Fruit fly (Drosophila melanogaster) whole organism, embryonic: ENCODE data around the gene CG42272.

Experiments used
- Adf1 ChIP-seq: fragments of 200-800 bp; sonication (Bioruptor generic); IDR thresholded peaks from 2 replicates; pipeline ENCODE4 v1.3.6; 2022; ENCODE audit warnings: missing biosample characterization, missing genetic modification characterization
- Atf3 ChIP-seq: fragments of 200-800 bp; sonication (Bioruptor generic); optimal IDR thresholded peaks from 3 replicates; lab custom pipeline; 2016; ENCODE audit warnings: missing biosample characterization, missing genetic modification characterization
- CG10267 ChIP-seq: fragments of 200-800 bp; sonication (Bioruptor generic); optimal IDR thresholded peaks from 2 replicates; lab custom pipeline; 2018; ENCODE audit warnings: missing biosample characterization, mild to moderate bottlenecking, missing genetic modification characterization, moderate library complexity
- CG10274 ChIP-seq: fragments of 200-800 bp; sonication (Bioruptor generic); optimal IDR thresholded peaks from 3 replicates; lab custom pipeline; 2017; ENCODE audit warnings: missing biosample characterization, mild to moderate bottlenecking, missing genetic modification characterization
- CG10543 ChIP-seq: fragments of 200-800 bp; sonication (Bioruptor generic); optimal IDR thresholded peaks from 3 replicates; lab custom pipeline; 2017; ENCODE audit warnings: missing biosample characterization, mild to moderate bottlenecking, missing genetic modification characterization, moderate library complexity
- CG11456 ChIP-seq: fragments of 200-800 bp; sonication (Bioruptor generic); IDR thresholded peaks from 3 replicates; pipeline ENCODE4 v1.3.6; 2022; ENCODE audit warnings: missing biosample characterization, missing genetic modification characterization
- CG12942 ChIP-seq: fragments of 200-800 bp; sonication (Bioruptor generic); optimal IDR thresholded peaks from 3 replicates; lab custom pipeline; 2016; ENCODE audit warnings: missing biosample characterization, missing genetic modification characterization
- CG15269 ChIP-seq: fragments of 200-800 bp; sonication (Bioruptor generic); optimal IDR thresholded peaks from 2 replicates; lab custom pipeline; 2018; ENCODE audit warnings: missing biosample characterization, mild to moderate bottlenecking, missing genetic modification characterization, moderate library complexity
- CG1603 ChIP-seq: fragments of 200-800 bp; sonication (Bioruptor generic); optimal IDR thresholded peaks from 2 replicates; lab custom pipeline; 2019; ENCODE audit warnings: missing biosample characterization, mild to moderate bottlenecking, missing genetic modification characterization, moderate library complexity
- CG17912 ChIP-seq: fragments of 200-800 bp; sonication (Bioruptor generic); optimal IDR thresholded peaks from 2 replicates; lab custom pipeline; 2018; ENCODE audit warnings: missing biosample characterization, mild to moderate bottlenecking, missing genetic modification characterization
- CG2199 ChIP-seq: fragments of 200-800 bp; sonication (Bioruptor generic); IDR thresholded peaks from 3 replicates; pipeline ENCODE4 v1.3.6; 2022; ENCODE audit warnings: missing biosample characterization, missing genetic modification characterization
- CG2202 ChIP-seq: fragments of 200-800 bp; sonication (Bioruptor generic); optimal IDR thresholded peaks from 2 replicates; lab custom pipeline; 2018; ENCODE audit warnings: missing biosample characterization, mild to moderate bottlenecking, missing genetic modification characterization
- CG33213 ChIP-seq: fragments of 200-800 bp; sonication (Bioruptor generic); optimal IDR thresholded peaks from 3 replicates; lab custom pipeline; 2016; ENCODE audit warnings: missing biosample characterization, missing genetic modification characterization
- CG33557 ChIP-seq: fragments of 200-800 bp; sonication (Bioruptor generic); optimal IDR thresholded peaks from 2 replicates; lab custom pipeline; 2019; ENCODE audit warnings: missing biosample characterization, mild to moderate bottlenecking, missing genetic modification characterization, moderate library complexity
- CG3838 ChIP-seq: fragments of 200-800 bp; sonication (Bioruptor generic); optimal IDR thresholded peaks from 3 replicates; lab custom pipeline; 2016; ENCODE audit warnings: missing biosample characterization, missing genetic modification characterization
- CG4360 ChIP-seq: fragments of 200-800 bp; sonication (Bioruptor generic); IDR thresholded peaks from 2 replicates; pipeline ENCODE4 v1.3.6; 2022; ENCODE audit warnings: missing biosample characterization, missing genetic modification characterization
- CG6175 ChIP-seq: fragments of 200-800 bp; sonication (Bioruptor generic); IDR thresholded peaks from 3 replicates; pipeline ENCODE4 v1.3.6; 2022; ENCODE audit warnings: missing biosample characterization, missing genetic modification characterization
- CG8478 ChIP-seq: fragments of >200 bp; optimal IDR thresholded peaks from 2 replicates; lab custom pipeline; 2018
- CG8924 ChIP-seq: fragments of 200-800 bp; optimal IDR thresholded peaks from 3 replicates; lab custom pipeline; 2019; ENCODE audit warnings: missing biosample characterization, mild to moderate bottlenecking, missing genetic modification characterization, moderate library complexity
- Doc2 ChIP-seq: fragments of 200-800 bp; sonication (Bioruptor generic); IDR thresholded peaks from 2 replicates; pipeline ENCODE4 v1.3.6; 2022; ENCODE audit warnings: missing biosample characterization, missing genetic modification characterization
- Ets65A ChIP-seq: fragments of 200-800 bp; sonication (Bioruptor generic); peaks from one replicate; lab custom pipeline; 2016; ENCODE audit warnings: missing biosample characterization, missing genetic modification characterization
- Hr51 ChIP-seq, 2 experiments: fragments of 200-800 bp; sonication (Bioruptor generic); optimal IDR thresholded peaks; 2 replicates in 1 of 2; 3 replicates in 1 of 2; lab custom pipeline; 2016 to 2018; ENCODE audit warnings: missing biosample characterization in 2 of 2, missing genetic modification characterization in 2 of 2, mild to moderate bottlenecking in 1 of 2, moderate library complexity in 1 of 2
- Nf-YB ChIP-seq: fragments of 200-800 bp; sonication (Bioruptor generic); optimal IDR thresholded peaks from 3 replicates; lab custom pipeline; 2019; ENCODE audit warnings: missing biosample characterization, mild to moderate bottlenecking, missing genetic modification characterization, moderate library complexity
- NfI ChIP-seq: fragments of 200-800 bp; sonication (Bioruptor generic); optimal IDR thresholded peaks from 3 replicates; lab custom pipeline; 2018; ENCODE audit warnings: missing biosample characterization, mild to moderate bottlenecking, missing genetic modification characterization, moderate library complexity
- Oaz ChIP-seq: fragments of 200-800 bp; sonication (Bioruptor generic); IDR thresholded peaks from 2 replicates; pipeline ENCODE4 v1.3.6; 2022; ENCODE audit warnings: missing biosample characterization, missing genetic modification characterization
- Ptx1 ChIP-seq: fragments of 200-800 bp; sonication (Bioruptor generic); IDR thresholded peaks from 2 replicates; pipeline ENCODE4 v1.3.6; 2022; ENCODE audit warnings: missing biosample characterization, missing genetic modification characterization
- Sry-β ChIP-seq: fragments of 200-800 bp; sonication (Bioruptor generic); optimal IDR thresholded peaks from 2 replicates; lab custom pipeline; 2018; ENCODE audit warnings: missing biosample characterization, mild to moderate bottlenecking, missing genetic modification characterization, moderate library complexity
- Tbp ChIP-seq: fragments of >200 bp; optimal IDR thresholded peaks from 2 replicates; lab custom pipeline; 2018; ENCODE audit warnings: missing biosample characterization, missing genetic modification characterization
- Vsx1 ChIP-seq: fragments of 200-800 bp; sonication (Bioruptor generic); optimal IDR thresholded peaks from 2 replicates; lab custom pipeline; 2017; ENCODE audit warnings: missing biosample characterization, mild to moderate bottlenecking, missing genetic modification characterization, missing genetic modification reagents
- ab ChIP-seq: fragments of 200-800 bp; sonication (Bioruptor generic); optimal IDR thresholded peaks from 2 replicates; lab custom pipeline; 2016; ENCODE audit warnings: missing biosample characterization, missing genetic modification characterization
- ase ChIP-seq: fragments of 200-800 bp; sonication (Bioruptor generic); IDR thresholded peaks from 3 replicates; pipeline ENCODE4 v1.3.6; 2022; ENCODE audit warnings: missing biosample characterization, missing genetic modification characterization
- caup ChIP-seq: fragments of 200-800 bp; sonication (Bioruptor generic); optimal IDR thresholded peaks from 3 replicates; lab custom pipeline; 2017; ENCODE audit warnings: missing biosample characterization, mild to moderate bottlenecking, missing genetic modification characterization, moderate library complexity; ENCODE audit not compliant: severe bottlenecking
- dm ChIP-seq: fragments of 200-800 bp; sonication (Bioruptor generic); optimal IDR thresholded peaks from 3 replicates; lab custom pipeline; 2016; ENCODE audit warnings: missing biosample characterization, missing genetic modification characterization
- gro ChIP-seq: fragments of 200-800 bp; sonication (Bioruptor generic); optimal IDR thresholded peaks from 2 replicates; lab custom pipeline; 2016; ENCODE audit warnings: missing biosample characterization, missing genetic modification characterization
- gt ChIP-seq: fragments of 200-800 bp; sonication (Bioruptor generic); IDR thresholded peaks from 2 replicates; pipeline ENCODE4 v1.3.6; 2022; ENCODE audit warnings: missing biosample characterization, missing genetic modification characterization
- hb ChIP-seq: fragments of 200-800 bp; sonication (Bioruptor generic); IDR thresholded peaks from 3 replicates; pipeline ENCODE4 v1.3.6; 2022; ENCODE audit warnings: missing biosample characterization, missing genetic modification characterization; ENCODE audit not compliant: partially characterized antibody
- ind ChIP-seq: fragments of 200-800 bp; sonication (Bioruptor generic); optimal IDR thresholded peaks from 3 replicates; lab custom pipeline; 2016; ENCODE audit warnings: missing biosample characterization, missing genetic modification characterization
- lab ChIP-seq: fragments of 200-800 bp; sonication (Bioruptor generic); optimal IDR thresholded peaks from 3 replicates; lab custom pipeline; 2017; ENCODE audit warnings: missing biosample characterization, missing genetic modification characterization, mild to moderate bottlenecking, moderate library complexity, missing genetic modification reagents
- lmd ChIP-seq: fragments of 200-800 bp; sonication (Bioruptor generic); IDR thresholded peaks from 2 replicates; pipeline ENCODE4 v1.3.6; 2022; ENCODE audit warnings: missing biosample characterization, missing genetic modification characterization
- onecut ChIP-seq: fragments of 200-800 bp; sonication (Bioruptor generic); IDR thresholded peaks from 2 replicates; pipeline ENCODE4 v1.3.6; 2022; ENCODE audit warnings: missing biosample characterization, missing genetic modification characterization
- pb ChIP-seq: fragments of 200-800 bp; sonication (Bioruptor generic); optimal IDR thresholded peaks from 3 replicates; lab custom pipeline; 2016; ENCODE audit warnings: missing biosample characterization, missing genetic modification characterization
- pros ChIP-seq: fragments of 200-800 bp; sonication (Bioruptor generic); optimal IDR thresholded peaks from 3 replicates; lab custom pipeline; 2019; ENCODE audit warnings: missing biosample characterization, mild to moderate bottlenecking, missing genetic modification characterization, moderate library complexity
- seq ChIP-seq: fragments of 200-800 bp; sonication (Bioruptor generic); IDR thresholded peaks from 2 replicates; pipeline ENCODE4 v1.3.6; 2022; ENCODE audit warnings: missing biosample characterization, missing genetic modification characterization
- slou ChIP-seq: fragments of 200-800 bp; sonication (Bioruptor generic); optimal IDR thresholded peaks from 3 replicates; lab custom pipeline; 2016; ENCODE audit warnings: missing biosample characterization, missing genetic modification characterization
- sna ChIP-seq: fragments of 200-800 bp; sonication (Bioruptor generic); IDR thresholded peaks from 2 replicates; pipeline ENCODE4 v1.3.6; 2022; ENCODE audit warnings: missing biosample characterization, missing genetic modification characterization; ENCODE audit not compliant: partially characterized antibody
- trh ChIP-seq: fragments of 200-800 bp; sonication (Bioruptor generic); optimal IDR thresholded peaks from 2 replicates; lab custom pipeline; 2016; ENCODE audit warnings: missing biosample characterization, missing genetic modification characterization
- usp ChIP-seq: fragments of >200 bp; optimal IDR thresholded peaks from 2 replicates; lab custom pipeline; 2017; ENCODE audit warnings: missing biosample characterization, missing genetic modification characterization
- zen ChIP-seq: fragments of 200-800 bp; sonication (Bioruptor generic); optimal IDR thresholded peaks from 3 replicates; lab custom pipeline; 2018; ENCODE audit warnings: missing biosample characterization, mild to moderate bottlenecking, missing genetic modification characterization, moderate library complexity
- zf30C ChIP-seq: fragments of 200-800 bp; sonication (Bioruptor generic); optimal IDR thresholded peaks from 3 replicates; lab custom pipeline; 2018; ENCODE audit warnings: missing biosample characterization, mild to moderate bottlenecking, missing genetic modification characterization
- zfh1 ChIP-seq: fragments of 200-800 bp; sonication (Bioruptor generic); IDR thresholded peaks from 3 replicates; pipeline ENCODE4 v1.3.6; 2022; ENCODE audit warnings: missing biosample characterization, missing genetic modification characterization
- zfh2 ChIP-seq: fragments of 200-800 bp; sonication (Bioruptor generic); optimal IDR thresholded peaks from 2 replicates; lab custom pipeline; 2016; ENCODE audit warnings: missing biosample characterization, missing genetic modification characterization

The CG42272 gene

dm6 chr3L:5843895-5844576 lies 41.2 kb downstream of the CG42272 start (continued):
- no peak for TF ChIP-seq zfh2 (GFP tag; lab: Kevin White, UChicago)
- TF ChIP-seq seq (GFP tag; lab: Robert Waterston, UW) = no peak
- no peak for TF ChIP-seq Ptx1
- no peak for TF ChIP-seq CG33213 (GFP tag; lab: Kevin White, UChicago)
- no peak for TF ChIP-seq zf30C
- TF ChIP-seq Tbp (GFP tag; lab: Kevin White, UChicago) = no peak
- TF ChIP-seq gro (GFP tag; lab: Kevin White, UChicago) = no peak
- TF ChIP-seq CG33557 (GFP tag; lab: Kevin White, UChicago) = peak; percentile 3
- TF ChIP-seq CG10274 = no peak
- TF ChIP-seq NfI (GFP tag; lab: Kevin White, UChicago) = no peak
- no peak for TF ChIP-seq Sry-β
- no peak for TF ChIP-seq CG17912
- no peak for TF ChIP-seq trh
- TF ChIP-seq CG1603 = no peak
- TF ChIP-seq lab (GFP tag; lab: Kevin White, UChicago) = peak; percentile 8
- no peak for TF ChIP-seq Doc2 (GFP tag; lab: Robert Waterston, UW)
- TF ChIP-seq CG2199 = 0 out of 3 replicates have a peak, but pooled peaks have one; percentile 9
- no peak for TF ChIP-seq CG2202 (tag; lab: Kevin White, UChicago)
- TF ChIP-seq zen (tag; lab: Kevin White, UChicago) = no peak
- TF ChIP-seq onecut (GFP tag; lab: Robert Waterston, UW) = no peak
- no peak for TF ChIP-seq lmd (GFP tag; lab: Robert Waterston, UW)
- TF ChIP-seq Vsx1 (GFP tag; lab: Kevin White, UChicago) = no peak
- no peak for TF ChIP-seq Oaz (GFP tag; lab: Robert Waterston, UW)
- TF ChIP-seq CG12942 (GFP tag; lab: Kevin White, UChicago) = no peak
- no peak for TF ChIP-seq dm (GFP tag; lab: Kevin White, UChicago)
- TF ChIP-seq slou = no peak
- TF ChIP-seq CG4360 (GFP tag; lab: Robert Waterston, UW) = no peak
- no peak for TF ChIP-seq Hr51 (GFP tag; optimal IDR thresholded peaks at IDR 0.05; lab: Kevin White, UChicago)
- no peak for TF ChIP-seq sna (GFP tag; lab: Robert Waterston, UW)
- no peak for TF ChIP-seq CG8924 (tag; lab: Kevin White, UChicago)
- TF ChIP-seq pros (GFP tag; lab: Kevin White, UChicago) = no peak
- no peak for TF ChIP-seq usp (GFP tag; lab: Kevin White, UChicago)
- TF ChIP-seq CG10543 (GFP tag; lab: Kevin White, UChicago) = peak; percentile 46
- TF ChIP-seq Ets65A = peak; percentile 16
- TF ChIP-seq Atf3 (GFP tag; lab: Kevin White, UChicago) = no peak
- no peak for TF ChIP-seq CG11456 (GFP tag; lab: Robert Waterston, UW)
- TF ChIP-seq CG15269 (tag; lab: Kevin White, UChicago) = no peak
- TF ChIP-seq CG6175 (GFP tag; lab: Robert Waterston, UW) = no peak
- no peak for TF ChIP-seq caup (GFP tag; lab: Kevin White, UChicago)
- no peak for TF ChIP-seq CG10267 (tag; lab: Kevin White, UChicago)
- no peak for TF ChIP-seq zfh1
- no peak for TF ChIP-seq ab (GFP tag; lab: Kevin White, UChicago)
- no peak for TF ChIP-seq gt (GFP tag; lab: Robert Waterston, UW)
- TF ChIP-seq ase (GFP tag; lab: Robert Waterston, UW) = no peak
- no peak for TF ChIP-seq hb (GFP tag; lab: Robert Waterston, UW)
- TF ChIP-seq Nf-YB (GFP tag; lab: Kevin White, UChicago) = peak; percentile 49
- TF ChIP-seq pb (GFP tag; lab: Kevin White, UChicago) = no peak
- TF ChIP-seq CG3838 = no peak
- TF ChIP-seq Adf1 (GFP tag; lab: Robert Waterston, UW) = 0 out of 2 replicates have a peak, but pooled peaks have one; percentile 28
- no peak for TF ChIP-seq CG8478
- no peak for TF ChIP-seq ind
